Worm (Caenorhabditis elegans): ENCODE measurements around the gene R04A9.3.

Gene R04A9.3

ce11 chrX:410073-410572 lies 29.7 kb upstream of the R04A9.3 start (continued):
- TF ChIP-seq Y75B8A.6 (GFP tag; IDR thresholded peaks at IDR 0.05) = no peak
- no peak for TF ChIP-seq cey-2 (tag; optimal IDR thresholded peaks at IDR 0.05; ENCODE audit: borderline replicate concordance, insufficient read depth)
- peak; percentile 95 for TF ChIP-seq egl-43 (GFP tag; IDR thresholded peaks at IDR 0.05)
- TF ChIP-seq nhr-42 (GFP tag; IDR thresholded peaks at IDR 0.05) = peak; percentile 87
- TF ChIP-seq T20F7.1 (GFP tag; optimal IDR thresholded peaks at IDR 0.05) = peak; percentile 85
- TF ChIP-seq unc-130 (GFP tag; optimal IDR thresholded peaks at IDR 0.05) = peak; percentile 48
- TF ChIP-seq zfp-2 (tag; optimal IDR thresholded peaks at IDR 0.05) = peak; percentile 59
- TF ChIP-seq nhr-10 (tag; optimal IDR thresholded peaks at IDR 0.05) = peak; percentile 68
- peak; percentile 86 to 88 for TF ChIP-seq lsy-2 (tag; optimal IDR thresholded peaks at IDR 0.05)
- TF ChIP-seq nhr-102 (tag; optimal IDR thresholded peaks at IDR 0.05) = peak; percentile 96
- TF ChIP-seq Y48G9A.11 (GFP tag; IDR thresholded peaks at IDR 0.05) = peak; percentile 74
- TF ChIP-seq F44E2.7 (GFP tag; IDR thresholded peaks at IDR 0.05) = no peak
- TF ChIP-seq hlh-11 (tag; optimal IDR thresholded peaks at IDR 0.05) = peak; percentile 89
- TF ChIP-seq lin-13 (GFP tag; optimal IDR thresholded peaks at IDR 0.05) = peak; percentile 72
- TF ChIP-seq sdz-12 (GFP tag; optimal IDR thresholded peaks at IDR 0.05) = no peak
- peak; percentile 44 for TF ChIP-seq nhr-111 (GFP tag; optimal IDR thresholded peaks at IDR 0.05)
- peak; percentile 89 for TF ChIP-seq D1046.2 (GFP tag; IDR thresholded peaks at IDR 0.05)
- peak; percentile 82 for TF ChIP-seq zip-2 (tag; optimal IDR thresholded peaks at IDR 0.05)
- TF ChIP-seq snpc-1.2 (GFP tag; IDR thresholded peaks at IDR 0.05) = 0 out of 2 replicates have a peak, but pooled peaks have one; percentile 70
- no peak; the same call in 1 of the 2 replicates for TF ChIP-seq set-16 (GFP tag; IDR thresholded peaks at IDR 0.05)
- no peak for TF ChIP-seq ceh-62 (tag; optimal IDR thresholded peaks at IDR 0.05)
- TF ChIP-seq ceh-44 (GFP tag; IDR thresholded peaks at IDR 0.05) = no peak
- TF ChIP-seq dmd-6 (GFP tag; IDR thresholded peaks at IDR 0.05) = peak; percentile 77
- TF ChIP-seq aly-2 (tag; optimal IDR thresholded peaks at IDR 0.05) = no peak
- TF ChIP-seq daf-16 (GFP tag; optimal IDR thresholded peaks at IDR 0.05) = peak; percentile 77 to 88
- TF ChIP-seq daf-16 (tag; optimal IDR thresholded peaks at IDR 0.05) = peak; percentile 91
- TF ChIP-seq hif-1 (tag; optimal IDR thresholded peaks at IDR 0.05) = peak; percentile 43 to 44
- TF ChIP-seq pqm-1 (tag; optimal IDR thresholded peaks at IDR 0.05) = no peak
- no peak for TF ChIP-seq daf-12 (tag; optimal IDR thresholded peaks at IDR 0.05)
- TF ChIP-seq fkh-10 (GFP tag; optimal IDR thresholded peaks at IDR 0.05) = peak; percentile 72
- peak; percentile 87 for TF ChIP-seq ctbp-1 (GFP tag; IDR thresholded peaks at IDR 0.05)
- peak; percentile 88 for TF ChIP-seq nhr-48 (tag; optimal IDR thresholded peaks at IDR 0.05)
- peak; percentile 56 to 90 for TF ChIP-seq mdl-1 (tag; optimal IDR thresholded peaks at IDR 0.05)
- TF ChIP-seq tag-97 (GFP tag; IDR thresholded peaks at IDR 0.05) = no peak
- TF ChIP-seq lin-15B (tag; optimal IDR thresholded peaks at IDR 0.05) = no peak
- TF ChIP-seq F49E8.2 (tag; optimal IDR thresholded peaks at IDR 0.05; ENCODE audit: borderline replicate concordance) = peak; percentile 45
- peak; percentile 79 for TF ChIP-seq mxl-3 (GFP tag; optimal IDR thresholded peaks at IDR 0.05)
- no peak for TF ChIP-seq unc-39 (tag; optimal IDR thresholded peaks at IDR 0.05)
- TF ChIP-seq ceh-32 (tag; optimal IDR thresholded peaks at IDR 0.05; ENCODE audit: poor library complexity) = peak; percentile 76
- TF ChIP-seq F10B5.3 (tag; optimal IDR thresholded peaks at IDR 0.05) = peak; percentile 88
- TF ChIP-seq zfp-3 (GFP tag; conservative IDR thresholded peaks at IDR 0.05) = peak; percentile 84
- TF ChIP-seq vab-7 (GFP tag; IDR thresholded peaks at IDR 0.05) = peak; percentile 81
- peak; percentile 92 for TF ChIP-seq duxl-1 (tag; optimal IDR thresholded peaks at IDR 0.05; ENCODE audit: poor library complexity)
- no peak for TF ChIP-seq ceh-82 (tag; optimal IDR thresholded peaks at IDR 0.05)
- peak; percentile 97 for TF ChIP-seq aha-1 (tag)
- no peak for TF ChIP-seq R02D3.7 (tag; optimal IDR thresholded peaks at IDR 0.05)
- TF ChIP-seq T26A8.4 (GFP tag; IDR thresholded peaks at IDR 0.05) = peak; percentile 96
- no peak for TF ChIP-seq mxl-2 (GFP tag; conservative IDR thresholded peaks at IDR 0.05)
- TF ChIP-seq mes-2 (tag; optimal IDR thresholded peaks at IDR 0.05; ENCODE audit: poor library complexity, severe bottlenecking) = peak; percentile 83
- no peak for TF ChIP-seq zip-11 (GFP tag; IDR thresholded peaks at IDR 0.05)
- TF ChIP-seq jun-1 (tag; optimal IDR thresholded peaks at IDR 0.05) = peak; percentile 91

Data from whole organism, L4 larva.